Fruit fly (Drosophila melanogaster) whole organism, embryonic: ENCODE measurements around the gene Ugt49B2.

Experiments
- Abd-B ChIP-seq: fragments of 200-800 bp; sonication (Bioruptor generic); optimal IDR thresholded peaks from 2 replicates; lab custom pipeline; 2018; ENCODE audit warnings: missing biosample characterization, mild to moderate bottlenecking, missing genetic modification characterization, moderate library complexity
- Atf-2 ChIP-seq: fragments of 200-800 bp; sonication (Bioruptor generic); optimal IDR thresholded peaks from 2 replicates; lab custom pipeline; 2016; ENCODE audit warnings: missing biosample characterization, missing genetic modification characterization
- Atf6 ChIP-seq: fragments of 200-800 bp; sonication (Bioruptor generic); IDR thresholded peaks from 2 replicates; pipeline ENCODE4 v1.3.6; 2022; ENCODE audit warnings: missing biosample characterization, missing genetic modification characterization
- C15 ChIP-seq: fragments of 200-800 bp; sonication (Bioruptor generic); IDR thresholded peaks from 3 replicates; pipeline ENCODE4 v1.3.6; 2022; ENCODE audit warnings: missing biosample characterization, missing genetic modification characterization
- CG10274 ChIP-seq: fragments of 200-800 bp; sonication (Bioruptor generic); optimal IDR thresholded peaks from 3 replicates; lab custom pipeline; 2017; ENCODE audit warnings: missing biosample characterization, mild to moderate bottlenecking, missing genetic modification characterization
- CG10366 ChIP-seq: fragments of 200-800 bp; sonication (Bioruptor generic); IDR thresholded peaks from 2 replicates; pipeline ENCODE4 v1.3.6; 2022; ENCODE audit warnings: missing biosample characterization, missing genetic modification characterization
- CG11560 ChIP-seq: fragments of 200-800 bp; sonication (Bioruptor generic); IDR thresholded peaks from 3 replicates; pipeline ENCODE4 v1.3.6; 2022; ENCODE audit warnings: missing biosample characterization, missing genetic modification characterization
- CG12942 ChIP-seq: fragments of 200-800 bp; sonication (Bioruptor generic); optimal IDR thresholded peaks from 3 replicates; lab custom pipeline; 2016; ENCODE audit warnings: missing biosample characterization, missing genetic modification characterization
- CG13287 ChIP-seq: fragments of 200-800 bp; sonication (Bioruptor generic); IDR thresholded peaks from 2 replicates; pipeline ENCODE4 v1.3.6; 2022; ENCODE audit warnings: missing biosample characterization, missing genetic modification characterization; ENCODE audit not compliant: partially characterized antibody
- CG13775 ChIP-seq: fragments of 200-800 bp; sonication (Bioruptor generic); optimal IDR thresholded peaks from 3 replicates; lab custom pipeline; 2017; ENCODE audit warnings: missing biosample characterization, mild to moderate bottlenecking, missing genetic modification characterization
- CG14710 ChIP-seq: fragments of 200-800 bp; sonication (Bioruptor generic); optimal IDR thresholded peaks from 3 replicates; lab custom pipeline; 2019; ENCODE audit warnings: missing biosample characterization, mild to moderate bottlenecking, missing genetic modification characterization, moderate library complexity
- CG15514 ChIP-seq: fragments of 200-800 bp; sonication (Bioruptor generic); optimal IDR thresholded peaks from 3 replicates; lab custom pipeline; 2017; ENCODE audit warnings: missing biosample characterization, missing genetic modification characterization, mild to moderate bottlenecking, moderate library complexity, missing genetic modification reagents
- CG15696 ChIP-seq: fragments of 200-800 bp; sonication (Bioruptor generic); optimal IDR thresholded peaks from 2 replicates; lab custom pipeline; 2019; ENCODE audit warnings: missing biosample characterization, mild to moderate bottlenecking, missing genetic modification characterization, moderate library complexity
- CG2202 ChIP-seq: fragments of 200-800 bp; sonication (Bioruptor generic); optimal IDR thresholded peaks from 2 replicates; lab custom pipeline; 2018; ENCODE audit warnings: missing biosample characterization, mild to moderate bottlenecking, missing genetic modification characterization
- CG32532 ChIP-seq: fragments of 200-800 bp; sonication (Bioruptor generic); IDR thresholded peaks from 2 replicates; pipeline ENCODE4 v1.3.6; 2022; ENCODE audit warnings: missing biosample characterization, missing genetic modification characterization
- CG32767 ChIP-seq: fragments of 200-800 bp; sonication (Bioruptor generic); IDR thresholded peaks from 2 replicates; pipeline ENCODE4 v1.3.6; 2022; ENCODE audit warnings: missing biosample characterization, missing genetic modification characterization
- CG3726 ChIP-seq: fragments of 200-800 bp; sonication (Bioruptor generic); IDR thresholded peaks from 3 replicates; pipeline ENCODE4, ENCODE4 v1.3.6; 2022; ENCODE audit warnings: missing biosample characterization, missing genetic modification characterization
- CG4360 ChIP-seq: fragments of 200-800 bp; sonication (Bioruptor generic); IDR thresholded peaks from 2 replicates; pipeline ENCODE4 v1.3.6; 2022; ENCODE audit warnings: missing biosample characterization, missing genetic modification characterization
- CG4404 ChIP-seq: fragments of 200-800 bp; sonication (Bioruptor generic); IDR thresholded peaks from 2 replicates; pipeline ENCODE4 v1.3.6; 2022; ENCODE audit warnings: missing biosample characterization, missing genetic modification characterization
- CG6654 ChIP-seq: fragments of 200-800 bp; sonication (Bioruptor generic); optimal IDR thresholded peaks from 2 replicates; lab custom pipeline; 2017; ENCODE audit warnings: missing biosample characterization, mild to moderate bottlenecking, missing genetic modification characterization
- CG6791 ChIP-seq: fragments of 200-800 bp; sonication (Bioruptor generic); IDR thresholded peaks from 3 replicates; pipeline ENCODE4 v1.3.6; 2022; ENCODE audit warnings: missing biosample characterization, missing genetic modification characterization; ENCODE audit not compliant: partially characterized antibody
- CG8765 ChIP-seq: fragments of 200-800 bp; sonication (Bioruptor generic); IDR thresholded peaks from 2 replicates; pipeline ENCODE4 v1.3.6; 2022; ENCODE audit warnings: missing biosample characterization, missing genetic modification characterization
- CG9817 ChIP-seq: fragments of 200-800 bp; sonication (Bioruptor generic); optimal IDR thresholded peaks from 2 replicates; lab custom pipeline; 2018; ENCODE audit warnings: missing biosample characterization, mild to moderate bottlenecking, missing genetic modification characterization, moderate library complexity
- CTCF ChIP-seq: fragments of 200-800 bp; sonication (Bioruptor generic); optimal IDR thresholded peaks from 2 replicates; lab custom pipeline; 2017; ENCODE audit warnings: missing biosample characterization, mild to moderate bottlenecking, missing genetic modification characterization, moderate library complexity
- Dref ChIP-seq: fragments of 200-800 bp; sonication (Bioruptor generic); IDR thresholded peaks from 2 replicates; pipeline ENCODE4 v1.3.6; 2022; ENCODE audit warnings: missing biosample characterization, missing genetic modification characterization
- Ets97D ChIP-seq: fragments of 200-800 bp; sonication (Bioruptor generic); optimal IDR thresholded peaks from 3 replicates; lab custom pipeline; 2016; ENCODE audit warnings: missing biosample characterization, missing genetic modification characterization
- Hr3 ChIP-seq: fragments of 200-800 bp; sonication (Bioruptor generic); optimal IDR thresholded peaks from 3 replicates; lab custom pipeline; 2016; ENCODE audit warnings: missing biosample characterization, missing genetic modification characterization
- Mrtf ChIP-seq: fragments of 200-800 bp; sonication (Bioruptor generic); IDR thresholded peaks from 3 replicates; pipeline ENCODE4 v1.3.6; 2022; ENCODE audit warnings: missing biosample characterization, missing genetic modification characterization
- Sox100B ChIP-seq: fragments of 200-800 bp; sonication (Bioruptor generic); optimal IDR thresholded peaks from 3 replicates; lab custom pipeline; 2018; ENCODE audit warnings: missing biosample characterization, mild to moderate bottlenecking, missing genetic modification characterization
- Stat92E ChIP-seq, 3 experiments: fragments of >200 bp in 2 of 3; fragments of 200-800 bp in 1 of 3; sonication (Bioruptor generic) in 1 of 3; optimal IDR thresholded peaks; 2 replicates each; lab custom pipeline; 2017 to 2019; ENCODE audit warnings: missing biosample characterization in 3 of 3, missing genetic modification characterization in 3 of 3, mild to moderate bottlenecking in 1 of 3, moderate library complexity in 1 of 3
- al ChIP-seq: fragments of 200-800 bp; sonication (Bioruptor generic); IDR thresholded peaks from 2 replicates; pipeline ENCODE4 v1.3.6; 2022; ENCODE audit warnings: missing biosample characterization, missing genetic modification characterization
- btn ChIP-seq: fragments of 200-800 bp; sonication (Bioruptor generic); optimal IDR thresholded peaks from 2 replicates; lab custom pipeline; 2016; ENCODE audit warnings: missing biosample characterization, missing genetic modification characterization
- cas ChIP-seq: fragments of 200-800 bp; sonication (Bioruptor generic); IDR thresholded peaks from 2 replicates; pipeline ENCODE4 v1.3.6; 2022; ENCODE audit warnings: missing biosample characterization, missing genetic modification characterization
- cato ChIP-seq: fragments of 200-800 bp; sonication (Bioruptor generic); optimal IDR thresholded peaks from 2 replicates; lab custom pipeline; 2016; ENCODE audit warnings: missing biosample characterization, missing genetic modification characterization, borderline replicate concordance
- cg ChIP-seq: fragments of 200-800 bp; sonication (Bioruptor generic); optimal IDR thresholded peaks from 3 replicates; lab custom pipeline; 2019; ENCODE audit warnings: missing biosample characterization, mild to moderate bottlenecking, missing genetic modification characterization, moderate library complexity
- chinmo ChIP-seq: fragments of 200-800 bp; sonication (Bioruptor generic); IDR thresholded peaks from 4 replicates; pipeline ENCODE4 v1.3.6; 2022; ENCODE audit warnings: missing biosample characterization, missing genetic modification characterization; ENCODE audit not compliant: partially characterized antibody
- danr ChIP-seq: fragments of 200-800 bp; sonication (Bioruptor generic); IDR thresholded peaks from 2 replicates; pipeline ENCODE4 v1.3.6; 2022; ENCODE audit warnings: missing biosample characterization, missing genetic modification characterization
- dysf ChIP-seq: fragments of 200-800 bp; sonication (Bioruptor generic); IDR thresholded peaks from 3 replicates; pipeline ENCODE4 v1.3.6; 2022; ENCODE audit warnings: missing biosample characterization, missing genetic modification characterization
- fu2 ChIP-seq: fragments of 200-800 bp; sonication (Bioruptor generic); optimal IDR thresholded peaks from 2 replicates; lab custom pipeline; 2016; ENCODE audit warnings: missing biosample characterization, missing genetic modification characterization
- gcm ChIP-seq: fragments of 200-800 bp; sonication (Bioruptor generic); optimal IDR thresholded peaks from 2 replicates; lab custom pipeline; 2019; ENCODE audit warnings: missing biosample characterization, mild to moderate bottlenecking, missing genetic modification characterization, moderate library complexity
- grau ChIP-seq: fragments of 200-800 bp; optimal IDR thresholded peaks from 3 replicates; lab custom pipeline; 2019; ENCODE audit warnings: missing biosample characterization, mild to moderate bottlenecking, missing genetic modification characterization, moderate library complexity
- jing ChIP-seq: fragments of 200-800 bp; sonication (Bioruptor generic); optimal IDR thresholded peaks from 2 replicates; lab custom pipeline; 2018; ENCODE audit warnings: missing biosample characterization, mild to moderate bottlenecking, missing genetic modification characterization
- kni ChIP-seq: fragments of 200-800 bp; sonication (Bioruptor generic); optimal IDR thresholded peaks from 3 replicates; lab custom pipeline; 2017; ENCODE audit warnings: mild to moderate bottlenecking, missing biosample characterization, missing genetic modification reagents, missing genetic modification characterization
- knrl ChIP-seq: fragments of 200-800 bp; sonication (Bioruptor generic); IDR thresholded peaks from 3 replicates; pipeline ENCODE4 v1.3.6; 2022; ENCODE audit warnings: missing biosample characterization, missing genetic modification characterization; ENCODE audit not compliant: partially characterized antibody
- mld ChIP-seq: fragments of 200-800 bp; sonication (Bioruptor generic); IDR thresholded peaks from 3 replicates; pipeline ENCODE4 v1.3.6; 2022; ENCODE audit warnings: missing biosample characterization, missing genetic modification characterization; ENCODE audit not compliant: partially characterized antibody
- onecut ChIP-seq: fragments of 200-800 bp; sonication (Bioruptor generic); IDR thresholded peaks from 2 replicates; pipeline ENCODE4 v1.3.6; 2022; ENCODE audit warnings: missing biosample characterization, missing genetic modification characterization
- pros ChIP-seq: fragments of 200-800 bp; sonication (Bioruptor generic); optimal IDR thresholded peaks from 3 replicates; lab custom pipeline; 2019; ENCODE audit warnings: missing biosample characterization, mild to moderate bottlenecking, missing genetic modification characterization, moderate library complexity
- sens ChIP-seq: fragments of 200-800 bp; sonication (Bioruptor generic); peaks from one replicate; lab custom pipeline; 2016; ENCODE audit warnings: missing biosample characterization, missing genetic modification characterization
- tio ChIP-seq: fragments of 200-800 bp; sonication (Bioruptor generic); optimal IDR thresholded peaks from 2 replicates; lab custom pipeline; 2017; ENCODE audit warnings: missing biosample characterization, missing genetic modification characterization, inconsistent platforms
- trh ChIP-seq: fragments of 200-800 bp; sonication (Bioruptor generic); optimal IDR thresholded peaks from 2 replicates; lab custom pipeline; 2016; ENCODE audit warnings: missing biosample characterization, missing genetic modification characterization
- vfl ChIP-seq: fragments of 200-800 bp; sonication (Bioruptor generic); optimal IDR thresholded peaks from 2 replicates; lab custom pipeline; 2016; ENCODE audit warnings: missing biosample characterization, missing genetic modification characterization

The Ugt49B2 gene

DNA sequence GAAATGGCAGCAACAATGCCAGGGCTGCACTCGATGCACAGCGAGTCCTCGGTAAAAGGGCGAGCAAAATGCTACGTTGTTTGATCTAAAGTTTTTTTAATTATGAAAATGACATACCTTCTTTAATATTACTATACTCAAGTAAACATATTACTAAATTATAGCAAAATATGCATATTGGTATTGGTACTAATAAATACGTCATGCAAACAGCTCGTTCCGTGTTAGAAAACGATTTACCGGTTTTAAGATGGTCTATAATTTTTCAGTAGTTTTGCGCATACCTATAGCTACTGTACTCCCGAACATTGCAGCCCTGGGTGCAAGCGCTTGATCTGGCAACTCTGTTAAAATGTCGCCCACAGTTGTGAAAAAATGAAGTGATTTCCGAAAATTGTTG is 34.3 kb downstream of the Ugt49B2 start (continued):
- TF ChIP-seq CG3726 (GFP tag; lab: Robert Waterston, UW) (peak; percentile 78; the same call in 2 of the 3 replicates), CG10274 (GFP tag; lab: Kevin White, UChicago) (peak; percentile 84), CTCF (GFP tag; lab: Kevin White, UChicago) (peak; percentile 52), cato (GFP tag; lab: Kevin White, UChicago) (peak; percentile 93), al (GFP tag; lab: Robert Waterston, UW) (peak; percentile 94), tio (GFP tag; lab: Kevin White, UChicago) (peak; percentile 96), Atf6 (GFP tag; lab: Robert Waterston, UW) (peak; percentile 95), gcm (peak; percentile 87), Stat92E (GFP tag; optimal IDR thresholded peaks at IDR 0.05; lab: Kevin White, UChicago) (peak in 1 of 3 experiments; percentile 12), CG10366 (peak; percentile 88), CG12942 (peak; percentile 95), CG13775 (peak; percentile 97), trh (GFP tag; lab: Kevin White, UChicago) (peak; percentile 93), sens (GFP tag; lab: Kevin White, UChicago) (peak; percentile 98), CG4360 (GFP tag; lab: Robert Waterston, UW) (peak; percentile 57), Atf-2 (GFP tag; lab: Kevin White, UChicago) (peak; percentile 93), knrl (0 out of 3 replicates have a peak, but pooled peaks have one; percentile 40), CG14710 (peak; percentile 95), onecut (GFP tag; lab: Robert Waterston, UW) (peak; percentile 82), Hr3 (peak; percentile 98), cg (no peak), vfl (peak; percentile 92), pros (peak; percentile 61), chinmo (GFP tag; lab: Robert Waterston, UW) (no peak), btn (GFP tag; lab: Kevin White, UChicago) (peak; percentile 62), Sox100B (GFP tag; lab: Kevin White, UChicago) (peak; percentile 94), danr (peak; percentile 90), CG8765 (GFP tag; lab: Robert Waterston, UW) (peak; percentile 79), CG4404 (GFP tag; lab: Robert Waterston, UW) (peak; percentile 97), mld (GFP tag; lab: Robert Waterston, UW) (no peak), CG13287 (GFP tag; lab: Robert Waterston, UW) (peak; percentile 37; the same call in 1 of the 2 replicates), kni (GFP tag; lab: Kevin White, UChicago) (peak; percentile 94), dysf (GFP tag; lab: Robert Waterston, UW) (peak; percentile 97), Dref (GFP tag; lab: Robert Waterston, UW) (0 out of 2 replicates have a peak, but pooled peaks have one; percentile 42), grau (tag; lab: Kevin White, UChicago) (peak; percentile 100), fu2 (GFP tag; lab: Kevin White, UChicago) (peak; percentile 92), CG15696 (tag; lab: Kevin White, UChicago) (peak; percentile 95), CG11560 (tag; lab: Robert Waterston, UW) (peak; percentile 88), CG9817 (peak; percentile 98), Ets97D (GFP tag; lab: Kevin White, UChicago) (peak; percentile 87), Mrtf (GFP tag; lab: Robert Waterston, UW) (peak; percentile 92), jing (GFP tag; lab: Kevin White, UChicago) (peak; percentile 84), CG32532 (GFP tag; lab: Robert Waterston, UW) (peak; percentile 94), cas (GFP tag; lab: Robert Waterston, UW) (peak; percentile 82), CG6791 (no peak), CG2202 (tag; lab: Kevin White, UChicago) (peak; percentile 81), CG6654 (GFP tag; lab: Kevin White, UChicago) (peak; percentile 82), CG32767 (GFP tag; lab: Robert Waterston, UW) (peak; percentile 91), C15 (GFP tag; lab: Robert Waterston, UW) (peak; percentile 75; the same call in 2 of the 3 replicates), CG15514 (peak; percentile 89), Abd-B (GFP tag; lab: Kevin White, UChicago) (peak; percentile 97)
